Fruit fly (Drosophila melanogaster): Measurements from ENCODE around the gene Gyc76C.

The Gyc76C gene

dm6 chr3L:19836375-19836937 lies 43.1 kb upstream of the Gyc76C start, which contains the start of gene kto (continued):
- peak; percentile 34 for TF ChIP-seq trem (tag; optimal IDR thresholded peaks at IDR 0.05)
- no peak for TF ChIP-seq Lpt (GFP tag; optimal IDR thresholded peaks at IDR 0.05)
- TF ChIP-seq CG4617 (GFP tag; optimal IDR thresholded peaks at IDR 0.05; ENCODE audit: borderline replicate concordance) = peak; percentile 56
- no peak for TF ChIP-seq CG3726 (GFP tag; IDR thresholded peaks at IDR 0.05)
- no peak for TF ChIP-seq CG7839 (tag; optimal IDR thresholded peaks at IDR 0.05)
- no peak for TF ChIP-seq cwo (GFP tag; optimal IDR thresholded peaks at IDR 0.05)
- TF ChIP-seq CG10462 (GFP tag; optimal IDR thresholded peaks at IDR 0.05) = no peak
- no peak for TF ChIP-seq CG9797 (GFP tag; optimal IDR thresholded peaks at IDR 0.05)
- no peak for TF ChIP-seq pb (GFP tag; optimal IDR thresholded peaks at IDR 0.05)
- no peak for TF ChIP-seq CG8359 (GFP tag; optimal IDR thresholded peaks at IDR 0.05; ENCODE audit: borderline replicate concordance)
- TF ChIP-seq Sin3A (optimal IDR thresholded peaks at IDR 0.05) = peak; percentile 16
- no peak for TF ChIP-seq CG6689 (GFP tag; IDR thresholded peaks at IDR 0.05)
- TF ChIP-seq HmgZ (tag; optimal IDR thresholded peaks at IDR 0.05) = peak; percentile 29
- TF ChIP-seq Vsx1 (GFP tag; optimal IDR thresholded peaks at IDR 0.05) = no peak
- TF ChIP-seq CG43689 (GFP tag; IDR thresholded peaks at IDR 0.05) = no peak
- TF ChIP-seq Ptx1 (GFP tag; IDR thresholded peaks at IDR 0.05) = no peak
- TF ChIP-seq org-1 (GFP tag; optimal IDR thresholded peaks at IDR 0.05) = no peak
- no peak for TF ChIP-seq en (GFP tag; optimal IDR thresholded peaks at IDR 0.05)
- no peak for TF ChIP-seq Gug (GFP tag; IDR thresholded peaks at IDR 0.05)
- peak; percentile 91 for TF ChIP-seq Dll (GFP tag; IDR thresholded peaks at IDR 0.05; ENCODE audit: partially characterized antibody)
- TF ChIP-seq ap (GFP tag; IDR thresholded peaks at IDR 0.05) = no peak
- peak; percentile 84 for TF ChIP-seq sens (GFP tag)
- TF ChIP-seq CG13287 (GFP tag; IDR thresholded peaks at IDR 0.05; ENCODE audit: partially characterized antibody) = peak; percentile 97
- TF ChIP-seq CG6175 (GFP tag; IDR thresholded peaks at IDR 0.05) = no peak
- peak; percentile 78 for TF ChIP-seq mld (GFP tag; IDR thresholded peaks at IDR 0.05; ENCODE audit: partially characterized antibody)
- no peak for TF ChIP-seq CG8290 (GFP tag; optimal IDR thresholded peaks at IDR 0.05)
- no peak for TF ChIP-seq CG8290 (tag; optimal IDR thresholded peaks at IDR 0.05)
- no peak for TF ChIP-seq rib (GFP tag; IDR thresholded peaks at IDR 0.05)
- TF ChIP-seq Poxn (GFP tag; IDR thresholded peaks at IDR 0.05) = no peak
- peak; percentile 91 for TF ChIP-seq Sry-δ (GFP tag; optimal IDR thresholded peaks at IDR 0.05)
- TF ChIP-seq CG33557 (GFP tag; optimal IDR thresholded peaks at IDR 0.05) = no peak
- no peak for TF ChIP-seq Dfd (GFP tag; optimal IDR thresholded peaks at IDR 0.05)
- peak; percentile 97 for TF ChIP-seq E2f2 (GFP tag; IDR thresholded peaks at IDR 0.05)
- no peak for TF ChIP-seq ro (GFP tag; IDR thresholded peaks at IDR 0.05)
- TF ChIP-seq CG15514 (GFP tag; optimal IDR thresholded peaks at IDR 0.05) = peak; percentile 40
- TF ChIP-seq ewg (GFP tag; optimal IDR thresholded peaks at IDR 0.05) = no peak
- TF ChIP-seq CG7745 (tag; optimal IDR thresholded peaks at IDR 0.05) = no peak
- TF ChIP-seq YL-1 (GFP tag; optimal IDR thresholded peaks at IDR 0.05) = peak; percentile 41
- no peak for TF ChIP-seq CG13894 (tag; optimal IDR thresholded peaks at IDR 0.05)
- TF ChIP-seq Opbp (GFP tag; IDR thresholded peaks at IDR 0.05; ENCODE audit: partially characterized antibody) = peak; percentile 93
- no peak for TF ChIP-seq CG17186 (GFP tag; optimal IDR thresholded peaks at IDR 0.05)
- TF ChIP-seq CG14710 (tag; optimal IDR thresholded peaks at IDR 0.05) = peak; percentile 10
- no peak for TF ChIP-seq tll (GFP tag; optimal IDR thresholded peaks at IDR 0.05)
- no peak for TF ChIP-seq Dad (GFP tag; optimal IDR thresholded peaks at IDR 0.05)
- no peak for TF ChIP-seq CG6254 (GFP tag; optimal IDR thresholded peaks at IDR 0.05)
- peak; percentile 68 for TF ChIP-seq pzg (GFP tag; optimal IDR thresholded peaks at IDR 0.05)
- no peak for TF ChIP-seq ttk (GFP tag; IDR thresholded peaks at IDR 0.05)
- TF ChIP-seq klu (GFP tag; IDR thresholded peaks at IDR 0.05) = no peak
- no peak for TF ChIP-seq stwl (tag; optimal IDR thresholded peaks at IDR 0.05)
- no peak for TF ChIP-seq dysf (GFP tag; IDR thresholded peaks at IDR 0.05)
- no peak for TF ChIP-seq CG18599 (GFP tag; optimal IDR thresholded peaks at IDR 0.05)
